Fruit fly (Drosophila melanogaster): ENCODE measurements around the gene CG10154.

Gene CG10154

DNA sequence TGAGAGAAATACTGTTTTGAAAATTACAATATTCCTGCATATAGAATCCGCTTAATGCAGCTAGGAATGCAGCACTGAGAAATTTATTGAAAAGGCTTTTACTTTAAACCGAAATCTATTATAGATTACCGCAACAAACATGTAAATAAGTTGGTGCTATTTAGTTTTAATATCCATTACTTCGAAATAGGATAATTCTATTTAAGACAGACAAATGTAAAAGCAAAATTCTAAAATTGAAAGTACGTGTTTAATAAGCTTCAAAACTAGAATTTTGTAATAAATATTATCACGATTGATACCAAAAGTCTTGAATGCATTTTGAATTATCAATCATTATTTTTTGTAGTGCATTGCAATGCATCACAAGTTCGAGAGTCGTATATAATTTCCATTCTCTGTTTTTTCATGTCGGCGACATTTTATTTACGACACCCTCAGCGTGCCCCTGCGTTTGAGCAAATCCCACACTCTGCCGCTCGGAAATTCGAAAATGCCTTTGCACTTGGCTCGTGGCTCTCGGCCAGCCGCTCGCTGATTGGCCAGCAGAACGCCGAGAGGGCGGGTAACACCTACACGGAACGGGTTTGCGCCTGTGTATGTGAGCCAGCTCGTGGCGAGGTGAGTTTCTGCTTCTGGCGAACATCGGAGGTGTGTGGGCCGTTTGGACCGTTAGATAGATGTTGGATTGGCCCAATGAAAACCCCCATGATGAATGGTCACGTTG, 33.6 kb downstream of the CG10154 start (continued):
- TF ChIP-seq gsb-n (tag; optimal IDR thresholded peaks at IDR 0.05) (peak; percentile 6), CG17328 (GFP tag; IDR thresholded peaks at IDR 0.05) (no peak), CG3407 (GFP tag; optimal IDR thresholded peaks at IDR 0.05) (no peak), CG18262 (tag; optimal IDR thresholded peaks at IDR 0.05) (peak; percentile 84), Hr51 (GFP tag; optimal IDR thresholded peaks at IDR 0.05) (no peak), CG8388 (GFP tag; optimal IDR thresholded peaks at IDR 0.05) (peak; percentile 33), chn (GFP tag; optimal IDR thresholded peaks at IDR 0.05) (peak; percentile 2), Eip74EF (GFP tag; optimal IDR thresholded peaks at IDR 0.05) (no peak), CG16815 (GFP tag; optimal IDR thresholded peaks at IDR 0.05) (peak; percentile 47), tgo (GFP tag; IDR thresholded peaks at IDR 0.05) (no peak), CG17829 (tag; optimal IDR thresholded peaks at IDR 0.05) (peak; percentile 35), rib (GFP tag; IDR thresholded peaks at IDR 0.05) (peak; percentile 32; the same call in 1 of the 2 replicates), pan (optimal IDR thresholded peaks at IDR 0.05) (no peak), pan (GFP tag; optimal IDR thresholded peaks at IDR 0.05 in 1 of 2, IDR thresholded peaks at IDR 0.05 in 1 of 2) (peak in 1 of 2 experiments; percentile 16), CG17361 (GFP tag; IDR thresholded peaks at IDR 0.05) (peak; percentile 85), Oli (tag; optimal IDR thresholded peaks at IDR 0.05) (peak; percentile 16), CG4328 (GFP tag; optimal IDR thresholded peaks at IDR 0.05) (no peak), CG9727 (GFP tag; optimal IDR thresholded peaks at IDR 0.05) (peak; percentile 69), sc (optimal IDR thresholded peaks at IDR 0.05) (no peak), sc (GFP tag; optimal IDR thresholded peaks at IDR 0.05) (peak; percentile 30), sd (tag; optimal IDR thresholded peaks at IDR 0.05) (no peak), CG4424 (GFP tag; optimal IDR thresholded peaks at IDR 0.05) (peak; percentile 10), grn (GFP tag; optimal IDR thresholded peaks at IDR 0.05) (no peak), CG10959 (GFP tag; IDR thresholded peaks at IDR 0.05) (0 out of 2 replicates have a peak, but pooled peaks have one; percentile 41), CG15073 (GFP tag; optimal IDR thresholded peaks at IDR 0.05) (no peak), tap (tag; optimal IDR thresholded peaks at IDR 0.05) (no peak), usp (GFP tag; optimal IDR thresholded peaks at IDR 0.05) (no peak), gt (GFP tag; IDR thresholded peaks at IDR 0.05) (no peak), tin (GFP tag; optimal IDR thresholded peaks at IDR 0.05) (peak; percentile 10), prd (optimal IDR thresholded peaks at IDR 0.05) (no peak), prd (GFP tag; IDR thresholded peaks at IDR 0.05) (peak; percentile 13; the same call in 1 of the 3 replicates), cas (GFP tag; IDR thresholded peaks at IDR 0.05) (no peak), H2.0 (GFP tag; IDR thresholded peaks at IDR 0.05) (no peak), fd96Cb (tag; optimal IDR thresholded peaks at IDR 0.05) (peak; percentile 60), Nf-YC (tag; optimal IDR thresholded peaks at IDR 0.05) (peak; percentile 98), Nf-YB (GFP tag; optimal IDR thresholded peaks at IDR 0.05) (peak; percentile 98), nerfin-1 (tag; optimal IDR thresholded peaks at IDR 0.05) (peak; percentile 72), CG6689 (GFP tag; IDR thresholded peaks at IDR 0.05) (peak; percentile 48), CG1832 (GFP tag; optimal IDR thresholded peaks at IDR 0.05) (no peak), HLHmδ (GFP tag; optimal IDR thresholded peaks at IDR 0.05) (peak; percentile 20), tio (GFP tag; optimal IDR thresholded peaks at IDR 0.05) (peak; percentile 22), phol (tag; optimal IDR thresholded peaks at IDR 0.05) (peak; percentile 67), CG12391 (tag; optimal IDR thresholded peaks at IDR 0.05) (peak; percentile 17), vvl (GFP tag; IDR thresholded peaks at IDR 0.05) (0 out of 2 replicates have a peak, but pooled peaks have one; percentile 23), Ssrp (tag; optimal IDR thresholded peaks at IDR 0.05) (peak; percentile 19), CG7839 (tag; optimal IDR thresholded peaks at IDR 0.05) (peak; percentile 29), Abd-B (GFP tag; optimal IDR thresholded peaks at IDR 0.05) (peak; percentile 6), CG7556 (GFP tag; optimal IDR thresholded peaks at IDR 0.05) (peak; percentile 51), CG8924 (tag; optimal IDR thresholded peaks at IDR 0.05) (peak; percentile 34), CG18619 (GFP tag; optimal IDR thresholded peaks at IDR 0.05) (no peak)
